Fruit fly (Drosophila melanogaster) whole organism, prepupa: Measurements from ENCODE around the gene Phae2.

Source experiments
- Blimp-1 ChIP-seq: fragments of 200-800 bp; sonication (Bioruptor generic); optimal IDR thresholded peaks from 3 replicates; lab custom pipeline; 2017; ENCODE audit warnings: missing biosample characterization, missing genetic modification characterization, mild to moderate bottlenecking, moderate library complexity, missing genetic modification reagents
- CG10631 ChIP-seq: fragments of 200-800 bp; sonication (Bioruptor generic); optimal IDR thresholded peaks from 2 replicates; lab custom pipeline; 2016; ENCODE audit warnings: missing biosample characterization, missing genetic modification characterization
- CG10669 ChIP-seq: fragments of 200-800 bp; sonication (Bioruptor generic); optimal IDR thresholded peaks from 3 replicates; lab custom pipeline; 2018; ENCODE audit warnings: missing biosample characterization, mild to moderate bottlenecking, missing genetic modification characterization, moderate library complexity
- CG11294 ChIP-seq: fragments of 200-800 bp; sonication (Bioruptor generic); IDR thresholded peaks from 2 replicates; pipeline ENCODE4 v1.3.6; 2022; ENCODE audit warnings: missing biosample characterization, missing genetic modification characterization
- CG11762 ChIP-seq: fragments of 200-800 bp; sonication (Bioruptor generic); optimal IDR thresholded peaks from 3 replicates; lab custom pipeline; 2016; ENCODE audit warnings: missing biosample characterization, missing genetic modification characterization; ENCODE audit not compliant: insufficient read depth
- CG11902 ChIP-seq: fragments of 200-800 bp; sonication (Bioruptor generic); optimal IDR thresholded peaks from 3 replicates; lab custom pipeline; 2016; ENCODE audit warnings: missing biosample characterization, missing genetic modification characterization
- CG3032 ChIP-seq: fragments of 200-800 bp; optimal IDR thresholded peaks from 2 replicates; lab custom pipeline; 2019; ENCODE audit warnings: missing biosample characterization, mild to moderate bottlenecking, missing genetic modification characterization, moderate library complexity
- CG31627 ChIP-seq: fragments of 200-800 bp; sonication (Bioruptor generic); optimal IDR thresholded peaks from 3 replicates; lab custom pipeline; 2016; ENCODE audit warnings: missing biosample characterization, missing genetic modification characterization
- CG32006 ChIP-seq: fragments of 200-800 bp; sonication (Bioruptor generic); optimal IDR thresholded peaks from 3 replicates; lab custom pipeline; 2017; ENCODE audit warnings: missing biosample characterization, mild to moderate bottlenecking, missing genetic modification characterization
- CG3919 ChIP-seq: fragments of 200-800 bp; sonication (Bioruptor generic); optimal IDR thresholded peaks from 3 replicates; lab custom pipeline; 2016; ENCODE audit warnings: missing biosample characterization, missing genetic modification characterization
- CG4318 ChIP-seq: fragments of 200-800 bp; sonication (Bioruptor generic); optimal IDR thresholded peaks from 3 replicates; lab custom pipeline; 2017; ENCODE audit warnings: missing biosample characterization, mild to moderate bottlenecking, missing genetic modification characterization
- CG6163 ChIP-seq: fragments of 200-800 bp; sonication (Bioruptor generic); IDR thresholded peaks from 3 replicates; pipeline ENCODE4 v1.3.6; 2022; ENCODE audit warnings: missing biosample characterization, missing genetic modification characterization
- CG6276 ChIP-seq: fragments of 200-800 bp; sonication (Bioruptor generic); optimal IDR thresholded peaks from 2 replicates; lab custom pipeline; 2017; ENCODE audit warnings: missing biosample characterization, mild to moderate bottlenecking, missing genetic modification characterization
- CG6808 ChIP-seq: fragments of 200-800 bp; sonication (Bioruptor generic); optimal IDR thresholded peaks from 3 replicates; lab custom pipeline; 2017; ENCODE audit warnings: missing biosample characterization, missing genetic modification characterization, mild to moderate bottlenecking, moderate library complexity, missing genetic modification reagents
- CG6854 ChIP-seq: fragments of 200-800 bp; sonication (Bioruptor generic); optimal IDR thresholded peaks from 2 replicates; lab custom pipeline; 2017; ENCODE audit warnings: missing biosample characterization, mild to moderate bottlenecking, missing genetic modification characterization
- CG7368 ChIP-seq: fragments of 200-800 bp; sonication (Bioruptor generic); optimal IDR thresholded peaks from 3 replicates; lab custom pipeline; 2016; ENCODE audit warnings: missing biosample characterization, missing genetic modification characterization
- CG8119 ChIP-seq: fragments of 200-800 bp; sonication (Bioruptor generic); IDR thresholded peaks from 3 replicates; pipeline ENCODE4 v1.3.6; 2022; ENCODE audit warnings: missing biosample characterization, missing genetic modification characterization
- CG8319 ChIP-seq: fragments of 200-800 bp; sonication (Bioruptor generic); optimal IDR thresholded peaks from 3 replicates; lab custom pipeline; 2016; ENCODE audit warnings: missing biosample characterization, missing genetic modification characterization
- CG9139 ChIP-seq: fragments of 200-800 bp; sonication (Bioruptor generic); optimal IDR thresholded peaks from 3 replicates; lab custom pipeline; 2017; ENCODE audit warnings: missing biosample characterization, mild to moderate bottlenecking, missing genetic modification characterization
- Eip75B ChIP-seq: fragments of 200-800 bp; sonication (Bioruptor generic); optimal IDR thresholded peaks from 3 replicates; lab custom pipeline; 2016; ENCODE audit warnings: missing biosample characterization, missing genetic modification characterization
- Eip78C ChIP-seq: fragments of 200-800 bp; sonication (Bioruptor generic); peaks from one replicate; lab custom pipeline; 2016; ENCODE audit warnings: missing biosample characterization, missing genetic modification characterization
- Eip93F ChIP-seq: fragments of 200-800 bp; sonication (Bioruptor generic); optimal IDR thresholded peaks from 2 replicates; lab custom pipeline; 2016; ENCODE audit warnings: missing biosample characterization, mild to moderate bottlenecking, missing genetic modification characterization
- Ets21C ChIP-seq: fragments of 200-800 bp; sonication (Bioruptor generic); optimal IDR thresholded peaks from 3 replicates; lab custom pipeline; 2016; ENCODE audit warnings: missing biosample characterization, missing genetic modification characterization
- Gug ChIP-seq: fragments of 200-800 bp; sonication (Bioruptor generic); IDR thresholded peaks from 2 replicates; pipeline ENCODE4 v1.3.6; 2022; ENCODE audit warnings: missing biosample characterization, missing genetic modification characterization
- Hr38 ChIP-seq: sonication (Bioruptor generic); optimal IDR thresholded peaks from 2 replicates; lab custom pipeline; 2016; ENCODE audit warnings: missing biosample characterization, missing genetic modification characterization
- Hr4 ChIP-seq: fragments of 200-800 bp; sonication (Bioruptor generic); optimal IDR thresholded peaks from 3 replicates; lab custom pipeline; 2016; ENCODE audit warnings: missing biosample characterization, missing genetic modification characterization
- Lpt ChIP-seq: fragments of 200-800 bp; sonication (Bioruptor generic); optimal IDR thresholded peaks from 3 replicates; lab custom pipeline; 2016; ENCODE audit warnings: missing biosample characterization, missing genetic modification characterization
- Met ChIP-seq: fragments of 200-800 bp; sonication (Bioruptor generic); optimal IDR thresholded peaks from 3 replicates; lab custom pipeline; 2016; ENCODE audit warnings: missing biosample characterization, missing genetic modification characterization
- OdsH ChIP-seq: fragments of 200-800 bp; sonication (Bioruptor generic); optimal IDR thresholded peaks from 3 replicates; lab custom pipeline; 2016; ENCODE audit warnings: missing biosample characterization, missing genetic modification characterization
- Smox ChIP-seq: fragments of 200-800 bp; sonication (Bioruptor generic); optimal IDR thresholded peaks from 3 replicates; lab custom pipeline; 2016; ENCODE audit warnings: missing biosample characterization, missing genetic modification characterization
- Sox102F ChIP-seq: fragments of 200-800 bp; sonication (Bioruptor generic); optimal IDR thresholded peaks from 2 replicates; lab custom pipeline; 2016; ENCODE audit warnings: missing biosample characterization, mild to moderate bottlenecking, missing genetic modification characterization
- Sox14 ChIP-seq: fragments of 200-800 bp; sonication (Bioruptor generic); optimal IDR thresholded peaks from 3 replicates; lab custom pipeline; 2016; ENCODE audit warnings: missing biosample characterization, missing genetic modification characterization
- achi ChIP-seq: fragments of 200-800 bp; sonication (Bioruptor generic); optimal IDR thresholded peaks from 3 replicates; lab custom pipeline; 2016; ENCODE audit warnings: missing biosample characterization, missing genetic modification characterization
- acj6 ChIP-seq: fragments of 200-800 bp; sonication (Bioruptor generic); optimal IDR thresholded peaks from 3 replicates; lab custom pipeline; 2016; ENCODE audit warnings: missing biosample characterization, missing genetic modification characterization
- cyc ChIP-seq: fragments of 200-800 bp; sonication (Bioruptor generic); optimal IDR thresholded peaks from 3 replicates; lab custom pipeline; 2016; ENCODE audit warnings: missing biosample characterization, missing genetic modification characterization
- dsx ChIP-seq: fragments of 200-800 bp; optimal IDR thresholded peaks from 3 replicates; lab custom pipeline; 2019; ENCODE audit warnings: missing biosample characterization, mild to moderate bottlenecking, missing genetic modification characterization, moderate library complexity; ENCODE audit not compliant: poor library complexity, severe bottlenecking
- eg ChIP-seq: fragments of 200-800 bp; sonication (Bioruptor generic); IDR thresholded peaks from 3 replicates; pipeline ENCODE4 v1.3.6; 2022; ENCODE audit warnings: missing biosample characterization, missing genetic modification characterization
- esn ChIP-seq: fragments of 200-800 bp; sonication (Bioruptor generic); optimal IDR thresholded peaks from 2 replicates; lab custom pipeline; 2016; ENCODE audit warnings: missing biosample characterization, mild to moderate bottlenecking, missing genetic modification characterization, moderate library complexity
- fd59A ChIP-seq: fragments of 200-800 bp; sonication (Bioruptor generic); optimal IDR thresholded peaks from 2 replicates; lab custom pipeline; 2017; ENCODE audit warnings: missing biosample characterization, mild to moderate bottlenecking, missing genetic modification characterization, missing genetic modification reagents
- lz ChIP-seq: fragments of 200-800 bp; sonication (Bioruptor generic); optimal IDR thresholded peaks from 3 replicates; lab custom pipeline; 2016; ENCODE audit warnings: missing biosample characterization, missing genetic modification characterization
- spab ChIP-seq: fragments of 200-800 bp; sonication (Bioruptor generic); optimal IDR thresholded peaks from 2 replicates; lab custom pipeline; 2017; ENCODE audit warnings: missing biosample characterization, mild to moderate bottlenecking, missing genetic modification characterization, missing genetic modification reagents
- svp ChIP-seq: fragments of 200-800 bp; sonication (Bioruptor generic); peaks from one replicate; lab custom pipeline; 2016; ENCODE audit warnings: missing biosample characterization, missing genetic modification characterization
- topi ChIP-seq: fragments of 200-800 bp; sonication (Bioruptor generic); optimal IDR thresholded peaks from 3 replicates; lab custom pipeline; 2016; ENCODE audit warnings: missing biosample characterization, missing genetic modification characterization
- vri ChIP-seq: fragments of 200-800 bp; sonication (Bioruptor generic); optimal IDR thresholded peaks from 3 replicates; lab custom pipeline; 2016; ENCODE audit warnings: missing biosample characterization, mild to moderate bottlenecking, missing genetic modification characterization

Phae2 gene

dm6 chr2L:12110810-12111209, at the start of gene Phae2:
Phae2 (plus strand) TSS chr2L:12111110.
- no peak for TF ChIP-seq CG9139 (GFP tag; lab: Kevin White, UChicago)
- peak; percentile 32 for TF ChIP-seq Eip78C (GFP tag; lab: Kevin White, UChicago)

- TF ChIP-seq Ets21C (GFP tag; lab: Kevin White, UChicago) (peak; percentile 0), CG7368 (GFP tag; lab: Kevin White, UChicago) (no peak), CG8319 (no peak), Met (GFP tag; lab: Kevin White, UChicago) (no peak), achi (GFP tag; lab: Kevin White, UChicago) (no peak), CG3032 (tag; lab: Kevin White, UChicago) (peak; percentile 15), Eip78C (GFP tag; lab: Kevin White, UChicago) (peak; percentile 73), acj6 (GFP tag; lab: Kevin White, UChicago) (no peak), CG6808 (GFP tag; lab: Kevin White, UChicago) (no peak), eg (GFP tag; lab: Robert Waterston, UW) (peak; percentile 50; the same call in 1 of the 3 replicates), vri (GFP tag; lab: Kevin White, UChicago) (no peak), cyc (no peak), CG4318 (GFP tag; lab: Kevin White, UChicago) (no peak), CG6163 (GFP tag; lab: Robert Waterston, UW) (no peak; the same call in 2 of the 3 replicates), Hr4 (GFP tag; lab: Kevin White, UChicago) (no peak), Blimp-1 (no peak), CG11902 (GFP tag; lab: Kevin White, UChicago) (no peak), lz (GFP tag; lab: Kevin White, UChicago) (peak; percentile 35), CG10631 (GFP tag; lab: Kevin White, UChicago) (no peak), topi (GFP tag; lab: Kevin White, UChicago) (no peak), Sox14 (peak; percentile 62), Eip93F (GFP tag; lab: Kevin White, UChicago) (no peak), CG3919 (GFP tag; lab: Kevin White, UChicago) (no peak), Smox (GFP tag; lab: Kevin White, UChicago) (no peak), CG8119 (GFP tag; lab: Robert Waterston, UW) (peak; percentile 22; the same call in 1 of the 3 replicates), CG32006 (GFP tag; lab: Kevin White, UChicago) (no peak), CG31627 (peak; percentile 30), CG11294 (GFP tag; lab: Robert Waterston, UW) (no peak), CG11762 (GFP tag; lab: Kevin White, UChicago) (no peak), Eip75B (GFP tag; lab: Kevin White, UChicago) (no peak), dsx (no peak), Gug (GFP tag; lab: Robert Waterston, UW) (no peak), spab (GFP tag; lab: Kevin White, UChicago) (no peak), esn (GFP tag; lab: Kevin White, UChicago) (peak; percentile 70), CG6854 (GFP tag; lab: Kevin White, UChicago) (peak; percentile 40)
Observed at dm6 chr2L:12063035-12063434, 47.9 kb upstream of the Phae2 start, which contains the start of gene Rab3-GAP. Rab3-GAP (minus strand) TSS chr2L:12063184.

dm6 chr2L:12065683-12066386, 45.1 kb upstream of the Phae2 start:
- peak; percentile 93 for TF ChIP-seq acj6 (GFP tag; lab: Kevin White, UChicago)
- TF ChIP-seq Met (GFP tag; lab: Kevin White, UChicago) = peak; percentile 74
- TF ChIP-seq dsx = peak; percentile 91
- peak; percentile 95 for TF ChIP-seq OdsH (GFP tag; lab: Kevin White, UChicago)
- TF ChIP-seq spab (GFP tag; lab: Kevin White, UChicago) = peak; percentile 87
- peak; percentile 70 for TF ChIP-seq CG11902 (GFP tag; lab: Kevin White, UChicago)
- peak; percentile 64 for TF ChIP-seq cyc
- TF ChIP-seq Hr4 (GFP tag; lab: Kevin White, UChicago) = peak; percentile 94
- peak; percentile 43 for TF ChIP-seq Ets21C (GFP tag; lab: Kevin White, UChicago)
- TF ChIP-seq fd59A (GFP tag; lab: Kevin White, UChicago) = peak; percentile 76
- TF ChIP-seq Gug (GFP tag; lab: Robert Waterston, UW) = peak; percentile 94
- peak; percentile 72 for TF ChIP-seq Smox (GFP tag; lab: Kevin White, UChicago)
- TF ChIP-seq CG6276 (GFP tag; lab: Kevin White, UChicago) = peak; percentile 97
- TF ChIP-seq CG3032 (tag; lab: Kevin White, UChicago) = peak; percentile 94
- peak; percentile 95 for TF ChIP-seq achi (GFP tag; lab: Kevin White, UChicago)
- no peak for TF ChIP-seq Hr38 (GFP tag; lab: Kevin White, UChicago)
- TF ChIP-seq Sox102F (GFP tag; lab: Kevin White, UChicago) = peak; percentile 83
- peak; percentile 10 for TF ChIP-seq vri (GFP tag; lab: Kevin White, UChicago)
- peak; percentile 71 for TF ChIP-seq topi (GFP tag; lab: Kevin White, UChicago)
- peak; percentile 91 for TF ChIP-seq CG6163 (GFP tag; lab: Robert Waterston, UW)
- TF ChIP-seq CG10669 = peak; percentile 85
- peak; percentile 82 for TF ChIP-seq Eip75B (GFP tag; lab: Kevin White, UChicago)
- TF ChIP-seq svp (GFP tag; lab: Kevin White, UChicago) = no peak
- peak; percentile 97 for TF ChIP-seq Lpt (GFP tag; lab: Kevin White, UChicago)
- TF ChIP-seq CG10631 (GFP tag; lab: Kevin White, UChicago) = peak; percentile 94
